Worm (Caenorhabditis elegans) whole organism, young adult: Measurements from ENCODE around the gene gtf-2E2.

Source experiments
- B0019.2 ChIP-seq: fragments of 200-800 bp; sonication (Bioruptor generic); conservative IDR thresholded peaks from 2 replicates; pipeline ENCODE4 v1.3.6; 2022; ENCODE audit warnings: missing genetic modification reagents, missing genetic modification characterization, missing compliant biosample characterization
- B0261.1 ChIP-seq: sonication (generic microtip); optimal IDR thresholded peaks from 2 replicates; lab custom pipeline; 2016; ENCODE audit warnings: mild to moderate bottlenecking, missing genetic modification characterization, moderate library complexity, missing compliant biosample characterization
- C06A6.2 ChIP-seq: fragments of 200-800 bp; sonication (Bioruptor generic); conservative IDR thresholded peaks from 2 replicates; pipeline ENCODE4 v1.3.6; 2022; ENCODE audit warnings: missing genetic modification characterization, missing compliant biosample characterization
- C17E4.6 ChIP-seq: fragments of 200-800 bp; sonication (Bioruptor generic); IDR thresholded peaks from 2 replicates; pipeline ENCODE4 v1.3.6; 2022; ENCODE audit warnings: missing genetic modification reagents, missing genetic modification characterization, missing compliant biosample characterization
- F10E7.11 ChIP-seq: sonication (generic microtip); optimal IDR thresholded peaks from 2 replicates; lab custom pipeline; 2017; ENCODE audit warnings: mild to moderate bottlenecking, missing genetic modification characterization, moderate library complexity, missing compliant biosample characterization
- F22D6.2 ChIP-seq: sonication (generic microtip); optimal IDR thresholded peaks from 2 replicates; lab custom pipeline; 2016; ENCODE audit warnings: mild to moderate bottlenecking, missing genetic modification characterization, missing compliant biosample characterization
- F52B5.7 ChIP-seq: sonication (generic microtip); optimal IDR thresholded peaks from 2 replicates; lab custom pipeline; 2016; ENCODE audit warnings: mild to moderate bottlenecking, missing genetic modification characterization, missing compliant biosample characterization
- K12H6.12 ChIP-seq: fragments of 200-800 bp; sonication (Bioruptor generic); optimal IDR thresholded peaks from 2 replicates; lab custom pipeline; 2018; ENCODE audit warnings: mild to moderate bottlenecking, missing genetic modification characterization, missing compliant biosample characterization
- Y56A3A.18 ChIP-seq: fragments of 200-800 bp; sonication (Bioruptor generic); IDR thresholded peaks from 2 replicates; pipeline ENCODE4 v1.3.6; 2022; ENCODE audit warnings: missing genetic modification reagents, missing genetic modification characterization, missing compliant biosample characterization
- ZK185.1 ChIP-seq: sonication (generic microtip); optimal IDR thresholded peaks from 2 replicates; lab custom pipeline; 2016; ENCODE audit warnings: mild to moderate bottlenecking, missing genetic modification characterization, missing compliant biosample characterization; ENCODE audit not compliant: poor library complexity, severe bottlenecking
- akir-1 ChIP-seq: fragments of 200-800 bp; sonication (Bioruptor generic); optimal IDR thresholded peaks from 2 replicates; lab custom pipeline; 2018; ENCODE audit warnings: mild to moderate bottlenecking, missing genetic modification characterization, moderate library complexity, missing compliant biosample characterization
- aptf-2 ChIP-seq: fragments of 200-800 bp; sonication (Bioruptor generic); conservative IDR thresholded peaks from 2 replicates; pipeline ENCODE4 v1.3.6; 2022; ENCODE audit warnings: missing genetic modification reagents, missing genetic modification characterization, missing compliant biosample characterization
- atf-7 ChIP-seq: sonication (generic microtip); optimal IDR thresholded peaks from 2 replicates; lab custom pipeline; 2017; ENCODE audit warnings: mild to moderate bottlenecking, missing genetic modification characterization, missing compliant biosample characterization
- attf-3 ChIP-seq: fragments of 200-800 bp; sonication (Bioruptor generic); conservative IDR thresholded peaks from 2 replicates; pipeline ENCODE4 v1.3.6; 2022; ENCODE audit warnings: missing genetic modification reagents, missing genetic modification characterization, missing compliant biosample characterization
- attf-5 ChIP-seq: fragments of 200-800 bp; sonication (Bioruptor generic); optimal IDR thresholded peaks from 2 replicates; lab custom pipeline; 2018; ENCODE audit warnings: mild to moderate bottlenecking, missing genetic modification characterization, missing compliant biosample characterization
- cebp-1 ChIP-seq, 2 experiments: fragments of 200-800 bp in 1 of 2; sonication (Bioruptor generic) in 1 of 2; sonication (generic microtip) in 1 of 2; IDR thresholded peaks in 1 of 2; optimal IDR thresholded peaks in 1 of 2; 2 replicates each; pipeline versions ENCODE4 v1.3.6 to Lab custom; 2017 to 2022; ENCODE audit warnings: missing compliant biosample characterization in 2 of 2, missing genetic modification characterization in 2 of 2, mild to moderate bottlenecking in 1 of 2, missing genetic modification reagents in 1 of 2, moderate library complexity in 1 of 2
- cebp-2 ChIP-seq: fragments of 200-800 bp; sonication (Bioruptor generic); IDR thresholded peaks from 2 replicates; pipeline ENCODE4 v1.3.6; 2022; ENCODE audit warnings: missing genetic modification characterization, missing compliant biosample characterization
- ceh-27 ChIP-seq: fragments of 200-800 bp; sonication (Bioruptor generic); optimal IDR thresholded peaks from 2 replicates; lab custom pipeline; 2018; ENCODE audit warnings: mild to moderate bottlenecking, missing genetic modification characterization, moderate library complexity, missing compliant biosample characterization
- ceh-91 ChIP-seq: fragments of 200-800 bp; sonication (Bioruptor generic); IDR thresholded peaks from 2 replicates; pipeline ENCODE4 v1.3.6; 2022; ENCODE audit warnings: missing genetic modification reagents, missing genetic modification characterization, missing compliant biosample characterization
- dpl-1 ChIP-seq: fragments of 150-350 bp; optimal IDR thresholded peaks from 2 replicates; lab custom pipeline; 2014; ENCODE audit warnings: missing biosample characterization, missing genetic modification reagents, missing genetic modification characterization
- egrh-3 ChIP-seq: fragments of 200-800 bp; sonication (Bioruptor generic); IDR thresholded peaks from 2 replicates; pipeline ENCODE4 v1.3.6; 2022; ENCODE audit warnings: missing genetic modification reagents, missing genetic modification characterization, missing compliant biosample characterization
- ets-4 ChIP-seq: fragments of 200-800 bp; sonication (Bioruptor generic); optimal IDR thresholded peaks from 2 replicates; lab custom pipeline; 2018; ENCODE audit warnings: mild to moderate bottlenecking, missing genetic modification characterization, missing compliant biosample characterization
- fkh-3 ChIP-seq: sonication (generic microtip); optimal IDR thresholded peaks from 2 replicates; lab custom pipeline; 2016; ENCODE audit warnings: mild to moderate bottlenecking, missing genetic modification characterization, missing compliant biosample characterization
- hlh-26 ChIP-seq: fragments of 200-800 bp; sonication (Bioruptor generic); conservative IDR thresholded peaks from 2 replicates; pipeline ENCODE4 v1.3.6; 2022; ENCODE audit warnings: missing genetic modification reagents, missing genetic modification characterization, missing compliant biosample characterization
- hsf-1 ChIP-seq: fragments of 200-800 bp; sonication (Bioruptor generic); IDR thresholded peaks from 2 replicates; pipeline ENCODE4 v1.3.6; 2022; ENCODE audit warnings: missing genetic modification reagents, missing genetic modification characterization, missing compliant biosample characterization
- let-526 ChIP-seq: fragments of 200-800 bp; sonication (Bioruptor generic); IDR thresholded peaks from 2 replicates; pipeline ENCODE4 v1.3.6; 2022; ENCODE audit warnings: missing genetic modification reagents, missing genetic modification characterization, missing compliant biosample characterization
- lin-26 ChIP-seq: fragments of 200-800 bp; sonication (Bioruptor generic); IDR thresholded peaks from 2 replicates; pipeline ENCODE4 v1.3.6; 2022; ENCODE audit warnings: missing genetic modification reagents, missing genetic modification characterization, missing compliant biosample characterization
- lin-40 ChIP-seq: sonication (generic microtip); optimal IDR thresholded peaks from 2 replicates; lab custom pipeline; 2016; ENCODE audit warnings: missing genetic modification characterization, mild to moderate bottlenecking, missing compliant biosample characterization, missing genotype, missing genetic modification reagents
- lsl-1 ChIP-seq: fragments of 200-800 bp; sonication (Bioruptor generic); optimal IDR thresholded peaks from 2 replicates; lab custom pipeline; 2018; ENCODE audit warnings: mild to moderate bottlenecking, missing genetic modification characterization, moderate library complexity, missing compliant biosample characterization
- madf-10 ChIP-seq: sonication (generic microtip); optimal IDR thresholded peaks from 2 replicates; lab custom pipeline; 2016; ENCODE audit warnings: mild to moderate bottlenecking, missing genetic modification characterization, missing compliant biosample characterization
- madf-3 ChIP-seq: fragments of 200-800 bp; sonication (Bioruptor generic); IDR thresholded peaks from 2 replicates; pipeline ENCODE4 v1.3.6; 2022; ENCODE audit warnings: missing genetic modification reagents, missing genetic modification characterization, missing compliant biosample characterization
- madf-6 ChIP-seq: fragments of 200-800 bp; sonication (Bioruptor generic); IDR thresholded peaks from 2 replicates; pipeline ENCODE4 v1.3.6; 2022; ENCODE audit warnings: missing genetic modification reagents, missing genetic modification characterization, missing compliant biosample characterization
- mcd-1 ChIP-seq: fragments of 200-800 bp; sonication (Bioruptor generic); IDR thresholded peaks from 2 replicates; pipeline ENCODE4 v1.3.6; 2022; ENCODE audit warnings: missing genetic modification reagents, missing genetic modification characterization, missing compliant biosample characterization
- mel-28 ChIP-seq: sonication (generic microtip); optimal IDR thresholded peaks from 2 replicates; lab custom pipeline; 2016; ENCODE audit warnings: borderline replicate concordance, mild to moderate bottlenecking, missing genetic modification characterization, missing compliant biosample characterization
- mes-4 ChIP-seq: sonication (generic microtip); optimal IDR thresholded peaks from 2 replicates; lab custom pipeline; 2016; ENCODE audit warnings: missing genotype, missing genetic modification characterization, missing compliant biosample characterization
- mxl-1 ChIP-seq: sonication (generic microtip); optimal IDR thresholded peaks from 2 replicates; lab custom pipeline; 2016; ENCODE audit warnings: missing genetic modification characterization, missing compliant biosample characterization
- nfya-1 ChIP-seq: sonication (generic microtip); optimal IDR thresholded peaks from 2 replicates; lab custom pipeline; 2017; ENCODE audit warnings: antibody characterized with exemption, missing compliant biosample characterization, missing genetic modification characterization, borderline replicate concordance; ENCODE audit not compliant: insufficient read depth
- nhr-120 ChIP-seq: fragments of 200-800 bp; sonication (Bioruptor generic); IDR thresholded peaks from 2 replicates; pipeline ENCODE4 v1.3.6; 2022; ENCODE audit warnings: missing genetic modification characterization, missing compliant biosample characterization
- nhr-80 ChIP-seq: sonication (generic microtip); optimal IDR thresholded peaks from 2 replicates; lab custom pipeline; 2016; ENCODE audit warnings: missing genetic modification characterization, missing compliant biosample characterization
- repo-1 ChIP-seq: sonication (generic microtip); optimal IDR thresholded peaks from 2 replicates; lab custom pipeline; 2017; ENCODE audit warnings: mild to moderate bottlenecking, missing genetic modification characterization, missing compliant biosample characterization
- sdz-38 ChIP-seq: sonication (generic microtip); optimal IDR thresholded peaks from 2 replicates; lab custom pipeline; 2016; ENCODE audit warnings: missing genotype, missing genetic modification characterization, missing compliant biosample characterization
- snpc-1.3 ChIP-seq: sonication (generic microtip); optimal IDR thresholded peaks from 2 replicates; lab custom pipeline; 2017; ENCODE audit warnings: missing genetic modification characterization, mild to moderate bottlenecking, missing compliant biosample characterization, antibody characterized with exemption, moderate library complexity, missing genotype, missing genetic modification reagents; ENCODE audit not compliant: insufficient read depth
- snpc-4 ChIP-seq, 5 experiments: fragments of 150-350 bp in 1 of 5; sonication (generic microtip) in 4 of 5; optimal IDR thresholded peaks; 2 replicates each; lab custom pipeline; 2014 to 2018; ENCODE audit warnings: missing genetic modification characterization in 5 of 5, missing biosample characterization in 3 of 5, antibody characterized with exemption in 2 of 5, mild to moderate bottlenecking in 2 of 5, missing compliant biosample characterization in 2 of 5, missing genotype in 2 of 5, moderate library complexity in 2 of 5, missing genetic modification reagents in 1 of 5
- somi-1 ChIP-seq: fragments of 200-800 bp; sonication (Bioruptor generic); optimal IDR thresholded peaks from 2 replicates; lab custom pipeline; 2018; ENCODE audit warnings: mild to moderate bottlenecking, missing genetic modification characterization, missing compliant biosample characterization
- tbx-9 ChIP-seq: sonication (generic microtip); optimal IDR thresholded peaks from 2 replicates; lab custom pipeline; 2016; ENCODE audit warnings: borderline replicate concordance, missing genetic modification characterization, inconsistent platforms, missing compliant biosample characterization
- tlf-1 ChIP-seq: fragments of 200-800 bp; sonication (Bioruptor generic); optimal IDR thresholded peaks from 2 replicates; lab custom pipeline; 2018; ENCODE audit warnings: mild to moderate bottlenecking, missing genetic modification characterization, missing compliant biosample characterization
- ztf-25 ChIP-seq: fragments of 200-800 bp; sonication (Bioruptor generic); IDR thresholded peaks from 2 replicates; pipeline ENCODE4 v1.3.6; 2022; ENCODE audit warnings: missing genetic modification reagents, missing genetic modification characterization, missing compliant biosample characterization
- ztf-26 ChIP-seq: sonication (generic microtip); optimal IDR thresholded peaks from 2 replicates; lab custom pipeline; 2017; ENCODE audit warnings: missing genetic modification characterization, missing compliant biosample characterization

gtf-2E2 gene

ce11 chrII:11577861-11578260 lies 35.6 kb upstream of the gtf-2E2 start (continued):
- no peak for TF ChIP-seq ets-4 (GFP tag; lab: Kevin White, UChicago)
- TF ChIP-seq cebp-1 (GFP tag; IDR thresholded peaks at IDR 0.05; lab: Robert Waterston, UW), result no peak
- no peak for TF ChIP-seq cebp-1 (tag; optimal IDR thresholded peaks at IDR 0.05; lab: Kevin White, UChicago)
- TF ChIP-seq ztf-25 (GFP tag; lab: Robert Waterston, UW), result no peak
- no peak for TF ChIP-seq ceh-27 (GFP tag; lab: Kevin White, UChicago)
- no peak for TF ChIP-seq K12H6.12 (tag; lab: Kevin White, UChicago)
- no peak for TF ChIP-seq B0261.1 (tag; lab: Kevin White, UChicago)
- TF ChIP-seq nhr-120, result no peak
- TF ChIP-seq aptf-2 (GFP tag; lab: Robert Waterston, UW), result no peak
- TF ChIP-seq repo-1, result no peak
- peak; percentile 95 for TF ChIP-seq ceh-91 (GFP tag; lab: Robert Waterston, UW)
- TF ChIP-seq lsl-1 (GFP tag; lab: Kevin White, UChicago), result peak; percentile 99
- TF ChIP-seq mel-28 (tag; lab: Kevin White, UChicago), result no peak
- no peak for TF ChIP-seq snpc-4 (GFP tag; optimal IDR thresholded peaks at IDR 0.05; lab: Kevin White, UChicago)
- peak in 2 of 4 experiments; percentile 2 to 44 for TF ChIP-seq snpc-4 (tag; optimal IDR thresholded peaks at IDR 0.05; lab: Kevin White, UChicago)
- no peak for TF ChIP-seq attf-3 (GFP tag; lab: Robert Waterston, UW)
- TF ChIP-seq attf-5 (GFP tag; lab: Kevin White, UChicago), result no peak
- TF ChIP-seq tlf-1, result peak; percentile 71
- TF ChIP-seq hlh-26 (GFP tag; lab: Robert Waterston, UW), result no peak
- no peak for TF ChIP-seq ztf-26 (tag; lab: Kevin White, UChicago)
- TF ChIP-seq Y56A3A.18 (GFP tag; lab: Robert Waterston, UW), result no peak
- TF ChIP-seq cebp-2, result no peak
- TF ChIP-seq fkh-3 (tag; lab: Kevin White, UChicago), result no peak
- TF ChIP-seq ZK185.1 (tag; lab: Kevin White, UChicago), result no peak
- TF ChIP-seq tbx-9 (tag; lab: Kevin White, UChicago), result no peak
- TF ChIP-seq madf-6, result peak; percentile 99
- no peak for TF ChIP-seq mxl-1 (tag; lab: Kevin White, UChicago)
- TF ChIP-seq atf-7 (tag; lab: Kevin White, UChicago), result no peak
- no peak for TF ChIP-seq madf-10
- peak; percentile 88 for TF ChIP-seq hsf-1 (GFP tag; lab: Robert Waterston, UW)
- TF ChIP-seq B0019.2 (GFP tag; lab: Robert Waterston, UW), result peak; percentile 83
- no peak for TF ChIP-seq let-526 (GFP tag; lab: Robert Waterston, UW)
- no peak for TF ChIP-seq C17E4.6 (GFP tag; lab: Robert Waterston, UW)
- no peak for TF ChIP-seq egrh-3 (GFP tag; lab: Robert Waterston, UW)
- TF ChIP-seq mcd-1 (GFP tag; lab: Robert Waterston, UW), result peak; percentile 46; the same call in 1 of the 2 replicates
- TF ChIP-seq madf-3 (GFP tag; lab: Robert Waterston, UW), result peak; percentile 91
- TF ChIP-seq F22D6.2 (tag; lab: Kevin White, UChicago), result no peak
- no peak for TF ChIP-seq akir-1 (GFP tag; lab: Kevin White, UChicago)
- peak; percentile 89 for TF ChIP-seq dpl-1
- TF ChIP-seq nhr-80 (tag; lab: Kevin White, UChicago), result no peak
- no peak for TF ChIP-seq lin-26 (GFP tag; lab: Robert Waterston, UW)
- peak; percentile 47 for TF ChIP-seq snpc-1.3
- TF ChIP-seq C06A6.2 (GFP tag; lab: Robert Waterston, UW), result no peak
- no peak for TF ChIP-seq mes-4 (tag; lab: Kevin White, UChicago)
- no peak for TF ChIP-seq lin-40 (tag; lab: Kevin White, UChicago)
- no peak for TF ChIP-seq somi-1 (GFP tag; lab: Kevin White, UChicago)
- no peak for TF ChIP-seq nfya-1 (tag; lab: Kevin White, UChicago)
- TF ChIP-seq F10E7.11 (tag; lab: Kevin White, UChicago), result no peak
- no peak for TF ChIP-seq sdz-38 (tag; lab: Kevin White, UChicago)
- no peak for TF ChIP-seq F52B5.7 (tag; lab: Kevin White, UChicago)
